Worm (Caenorhabditis elegans): Measurements from ENCODE around the gene klf-2.

- TF ChIP-seq skn-1 (tag; optimal IDR thresholded peaks at IDR 0.05) = no peak
- no peak for TF ChIP-seq ama-1 (optimal IDR thresholded peaks at IDR 0.05)
- no peak for TF ChIP-seq F13H6.1 (tag; optimal IDR thresholded peaks at IDR 0.05)
- no peak for TF ChIP-seq nhr-237 (tag; optimal IDR thresholded peaks at IDR 0.05)
- TF ChIP-seq fos-1 (tag; optimal IDR thresholded peaks at IDR 0.05) = no peak
- no peak for TF ChIP-seq egl-27 (tag; optimal IDR thresholded peaks at IDR 0.05)
- no peak for TF ChIP-seq ztf-11 (tag; optimal IDR thresholded peaks at IDR 0.05)
- TF ChIP-seq lin-11 (tag; optimal IDR thresholded peaks at IDR 0.05) = no peak
- TF ChIP-seq nhr-11 (tag; optimal IDR thresholded peaks at IDR 0.05) = no peak
- no peak for TF ChIP-seq nhr-77 (tag; optimal IDR thresholded peaks at IDR 0.05)
- TF ChIP-seq unc-55 (GFP tag; optimal IDR thresholded peaks at IDR 0.05) = no peak
- TF ChIP-seq lsy-2 (tag; optimal IDR thresholded peaks at IDR 0.05) = no peak
- no peak for TF ChIP-seq nhr-10 (tag; optimal IDR thresholded peaks at IDR 0.05)
Measured at ce11 chrV:20713620-20714019, 28.1 kb downstream of the klf-2 start, which contains the start of gene Y44A6C.1.
